Worm (Caenorhabditis elegans): ENCODE measurements around the gene B0563.9.

DNA sequence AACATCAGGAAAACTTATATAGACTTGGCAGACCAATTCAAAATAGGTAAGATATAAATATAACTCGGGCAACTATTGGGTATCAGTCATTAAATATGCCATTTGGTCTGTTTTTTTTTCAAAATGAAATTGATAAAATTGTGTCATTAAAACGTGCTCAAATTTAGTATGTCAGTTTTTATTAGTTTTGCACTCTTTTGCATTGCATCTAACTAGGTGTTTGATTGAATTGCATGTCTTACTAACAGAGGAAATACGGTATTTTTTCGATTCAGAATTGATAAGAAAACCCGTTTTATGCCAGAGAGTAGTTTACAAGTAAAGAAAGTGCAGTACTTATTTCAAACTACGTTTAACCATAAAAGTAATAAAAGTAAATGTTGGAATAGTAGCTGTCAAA, 12.6 kb upstream of the B0563.9 start:
- no peak for TF ChIP-seq daf-12 (tag; optimal IDR thresholded peaks at IDR 0.05)
- no peak for TF ChIP-seq nhr-76 (tag; optimal IDR thresholded peaks at IDR 0.05)
- no peak for TF ChIP-seq lin-15B (tag; optimal IDR thresholded peaks at IDR 0.05)
- TF ChIP-seq lin-39 (tag; optimal IDR thresholded peaks at IDR 0.05): no peak
- TF ChIP-seq elt-1 (tag; optimal IDR thresholded peaks at IDR 0.05): no peak
- no peak for TF ChIP-seq nhr-28 (tag; optimal IDR thresholded peaks at IDR 0.05)
- TF ChIP-seq egl-27 (tag; optimal IDR thresholded peaks at IDR 0.05): no peak
- TF ChIP-seq ama-1 (optimal IDR thresholded peaks at IDR 0.05): no peak
- no peak for TF ChIP-seq nhr-25 (tag; optimal IDR thresholded peaks at IDR 0.05)
- no peak for TF ChIP-seq ZK546.5 (tag; optimal IDR thresholded peaks at IDR 0.05)
- TF ChIP-seq ceh-82 (tag; optimal IDR thresholded peaks at IDR 0.05): no peak
